Worm (Caenorhabditis elegans): Measurements from ENCODE around the gene H41C03.1.

The H41C03.1 gene

ce11 chrII:5836153-5836719 is 18.0 kb upstream of the H41C03.1 start, which contains the start of gene fzo-1:
Gene fzo-1 (minus strand): TSS chrII:5836203.
- TF ChIP-seq eor-1 (tag; optimal IDR thresholded peaks at IDR 0.05) (no peak), lin-15B (tag; optimal IDR thresholded peaks at IDR 0.05) (peak; percentile 52), elt-2 (tag; optimal IDR thresholded peaks at IDR 0.05) (peak; percentile 47), pha-4 (tag; optimal IDR thresholded peaks at IDR 0.05) (peak; percentile 72), nfya-1 (tag; optimal IDR thresholded peaks at IDR 0.05; ENCODE audit: insufficient read depth) (peak; percentile 60), fkh-10 (GFP tag; optimal IDR thresholded peaks at IDR 0.05) (peak; percentile 22), unc-62 (GFP tag; optimal IDR thresholded peaks at IDR 0.05) (no peak), snpc-4 (tag; optimal IDR thresholded peaks at IDR 0.05) (peak; percentile 29), nhr-43 (tag; optimal IDR thresholded peaks at IDR 0.05; ENCODE audit: poor library complexity, severe bottlenecking) (no peak), tbx-2 (tag; optimal IDR thresholded peaks at IDR 0.05) (no peak)

ce11 chrII:5838453-5838852 is 15.8 kb upstream of the H41C03.1 start, which contains the start of gene ZK1248.15:
Gene ZK1248.15 (minus strand): TSS chrII:5838553.
- TF ChIP-seq egl-27 (tag; optimal IDR thresholded peaks at IDR 0.05): no peak
- no peak for TF ChIP-seq zag-1 (tag; optimal IDR thresholded peaks at IDR 0.05)
- no peak for TF ChIP-seq fos-1 (tag; optimal IDR thresholded peaks at IDR 0.05)
- no peak for TF ChIP-seq lin-39 (tag; optimal IDR thresholded peaks at IDR 0.05)
- no peak for TF ChIP-seq jun-1 (tag; optimal IDR thresholded peaks at IDR 0.05)

ce11 chrII:5839227-5839626 is 15.0 kb upstream of the H41C03.1 start, which contains the start of gene ZK1248.19:
Gene ZK1248.19 (minus strand): TSS chrII:5839414.
- TF ChIP-seq R02D3.7 (tag; optimal IDR thresholded peaks at IDR 0.05) (peak; percentile 88), ama-1 (optimal IDR thresholded peaks at IDR 0.05) (peak; percentile 6), hmg-11 (tag; optimal IDR thresholded peaks at IDR 0.05) (peak; percentile 42), ztf-4 (tag; optimal IDR thresholded peaks at IDR 0.05) (no peak), pha-4 (tag; optimal IDR thresholded peaks at IDR 0.05) (peak; percentile 25), snpc-4 (tag; optimal IDR thresholded peaks at IDR 0.05) (peak; percentile 0), lsy-12 (tag; optimal IDR thresholded peaks at IDR 0.05) (no peak), lin-15B (tag; optimal IDR thresholded peaks at IDR 0.05) (peak; percentile 4), nfya-1 (tag; optimal IDR thresholded peaks at IDR 0.05; ENCODE audit: insufficient read depth) (peak; percentile 28), nhr-12 (tag; optimal IDR thresholded peaks at IDR 0.05) (no peak), lin-39 (tag; optimal IDR thresholded peaks at IDR 0.05) (no peak)

ce11 chrII:5841053-5841547 is 13.1 kb upstream of the H41C03.1 start, which contains the start of gene lec-5:
Gene lec-5 (minus strand): TSS chrII:5841103.
- TF ChIP-seq nhr-23 (tag; optimal IDR thresholded peaks at IDR 0.05) (no peak), lin-39 (tag; optimal IDR thresholded peaks at IDR 0.05) (peak; percentile 9)

- no peak for TF ChIP-seq nhr-76 (tag; optimal IDR thresholded peaks at IDR 0.05)
- TF ChIP-seq nhr-43 (tag; optimal IDR thresholded peaks at IDR 0.05; ENCODE audit: poor library complexity, severe bottlenecking): no peak
- TF ChIP-seq zag-1 (tag; optimal IDR thresholded peaks at IDR 0.05): no peak
These were observed 12.4 kb upstream of the H41C03.1 start, which contains the start of gene nep-25 for ce11 chrII:5841866-5842265. Gene nep-25 (plus strand): TSS chrII:5842240.

- peak; percentile 99 for TF ChIP-seq nfya-1 (tag; optimal IDR thresholded peaks at IDR 0.05; ENCODE audit: insufficient read depth)
- peak; percentile 90 for TF ChIP-seq nhr-28 (tag; optimal IDR thresholded peaks at IDR 0.05)
- TF ChIP-seq snpc-4 (tag; optimal IDR thresholded peaks at IDR 0.05): peak; percentile 100
- peak; percentile 92 for TF ChIP-seq egl-27 (tag; optimal IDR thresholded peaks at IDR 0.05)
- no peak for TF ChIP-seq ztf-11 (tag; optimal IDR thresholded peaks at IDR 0.05)
- peak; percentile 73 for TF ChIP-seq unc-39 (tag; optimal IDR thresholded peaks at IDR 0.05)
- peak; percentile 100 for TF ChIP-seq fkh-10 (GFP tag; optimal IDR thresholded peaks at IDR 0.05)
- peak; percentile 100 for TF ChIP-seq ama-1 (optimal IDR thresholded peaks at IDR 0.05)
- peak; percentile 94 for TF ChIP-seq nhr-11 (tag; optimal IDR thresholded peaks at IDR 0.05)
- peak; percentile 96 for TF ChIP-seq ceh-82 (tag; optimal IDR thresholded peaks at IDR 0.05)
- TF ChIP-seq skn-1 (tag; optimal IDR thresholded peaks at IDR 0.05): peak; percentile 96
- peak; percentile 99 for TF ChIP-seq nhr-23 (tag; optimal IDR thresholded peaks at IDR 0.05)
- peak; percentile 73 for TF ChIP-seq ZK546.5 (tag; optimal IDR thresholded peaks at IDR 0.05)
- TF ChIP-seq elt-2 (tag; optimal IDR thresholded peaks at IDR 0.05): peak; percentile 99
- peak; percentile 52 for TF ChIP-seq sea-2 (GFP tag; optimal IDR thresholded peaks at IDR 0.05)
- TF ChIP-seq tbx-2 (tag; optimal IDR thresholded peaks at IDR 0.05): peak; percentile 97
- peak; percentile 99 for TF ChIP-seq jun-1 (tag; optimal IDR thresholded peaks at IDR 0.05)
- peak; percentile 99 for TF ChIP-seq pha-4 (tag; optimal IDR thresholded peaks at IDR 0.05)
- peak; percentile 92 for TF ChIP-seq egl-5 (tag; optimal IDR thresholded peaks at IDR 0.05)
- peak; percentile 95 for TF ChIP-seq zag-1 (tag; optimal IDR thresholded peaks at IDR 0.05)
- TF ChIP-seq nhr-43 (tag; optimal IDR thresholded peaks at IDR 0.05; ENCODE audit: poor library complexity, severe bottlenecking): peak; percentile 95
- peak; percentile 94 for TF ChIP-seq daf-12 (tag; optimal IDR thresholded peaks at IDR 0.05)
- TF ChIP-seq nhr-25 (tag; optimal IDR thresholded peaks at IDR 0.05): peak; percentile 99
- no peak for TF ChIP-seq mml-1 (tag; optimal IDR thresholded peaks at IDR 0.05)
- peak; percentile 62 for TF ChIP-seq ceh-16 (tag; optimal IDR thresholded peaks at IDR 0.05)
- TF ChIP-seq mdl-1 (tag; optimal IDR thresholded peaks at IDR 0.05): peak; percentile 75
- peak; percentile 96 for TF ChIP-seq R02D3.7 (tag; optimal IDR thresholded peaks at IDR 0.05)
- peak; percentile 80 for TF ChIP-seq nhr-76 (tag; optimal IDR thresholded peaks at IDR 0.05)
- peak; percentile 99 for TF ChIP-seq lsy-12 (tag; optimal IDR thresholded peaks at IDR 0.05)
- TF ChIP-seq nhr-12 (tag; optimal IDR thresholded peaks at IDR 0.05): peak; percentile 45
- TF ChIP-seq nhr-77 (tag; optimal IDR thresholded peaks at IDR 0.05): peak; percentile 96
These were observed 9.5 kb upstream of the H41C03.1 start for ce11 chrII:5844694-5845129.

Measured in whole organism, L3 larva.